Worm (Caenorhabditis elegans) whole organism, late embryonic: Measurements from ENCODE around the gene D2062.4.
"Not testable (repeated sequence)": the region's sequence is repeated elsewhere in the genome, so short reads cannot be mapped to it uniquely, and the experiment has no call there.

ENCODE experiments used
- ama-1 ChIP-seq: fragments of 150-350 bp; optimal IDR thresholded peaks from 2 replicates; lab custom pipeline; 2014
- ceh-9 ChIP-seq: sonication (generic microtip); optimal IDR thresholded peaks from 2 replicates; lab custom pipeline; 2016; ENCODE audit warnings: mild to moderate bottlenecking, missing genetic modification characterization, inconsistent platforms, missing compliant biosample characterization
- dve-1 ChIP-seq: sonication (generic microtip); optimal IDR thresholded peaks from 2 replicates; lab custom pipeline; 2017; ENCODE audit warnings: antibody characterized with exemption, mild to moderate bottlenecking, missing genetic modification characterization, missing compliant biosample characterization
- pag-3 ChIP-seq: sonication (generic microtip); optimal IDR thresholded peaks from 2 replicates; lab custom pipeline; 2016; ENCODE audit warnings: missing compliant biosample characterization, missing genetic modification characterization, borderline replicate concordance
- pha-2 ChIP-seq: sonication (generic microtip); optimal IDR thresholded peaks from 2 replicates; lab custom pipeline; 2017; ENCODE audit warnings: mild to moderate bottlenecking, missing genetic modification characterization, missing compliant biosample characterization
- sox-4 ChIP-seq: sonication (generic microtip); optimal IDR thresholded peaks from 2 replicates; lab custom pipeline; 2017; ENCODE audit warnings: mild to moderate bottlenecking, missing genetic modification characterization, inconsistent platforms, missing compliant biosample characterization
- zip-5 ChIP-seq: sonication (generic microtip); optimal IDR thresholded peaks from 2 replicates; lab custom pipeline; 2016; ENCODE audit warnings: missing genetic modification characterization, missing compliant biosample characterization

DNA sequence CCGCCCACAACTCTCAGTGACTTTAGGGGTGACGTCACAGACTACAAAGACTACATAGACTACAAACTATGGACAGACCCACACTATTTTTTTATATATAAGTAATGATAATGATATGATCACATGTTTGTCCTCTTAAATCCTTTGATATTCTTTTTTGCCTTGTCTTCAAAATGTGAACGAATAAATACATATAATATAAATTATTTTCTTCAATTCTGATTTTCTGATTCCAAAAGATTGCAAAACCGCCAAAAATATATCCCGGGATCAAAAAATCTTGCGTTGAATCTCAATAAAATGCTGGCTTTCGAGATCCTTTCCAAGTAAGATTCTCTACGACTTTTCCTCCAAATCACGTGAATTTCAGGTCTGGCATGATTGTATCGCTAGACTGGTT lies 23.0 kb upstream of the D2062.4 start, which contains the start of gene F33H12.1:
- TF ChIP-seq ceh-9; ama-1 (lab: Kevin White, UChicago); pag-3; dve-1 (tag; lab: Kevin White, UChicago); sox-4 (tag; lab: Kevin White, UChicago); zip-5; pha-2 (tag; lab: Kevin White, UChicago): not testable (repeated sequence)
